Worm (Caenorhabditis elegans) whole organism, young adult: ENCODE measurements around the gene EEED8.4.

Experiments
- B0035.1 ChIP-seq: sonication (generic microtip); optimal IDR thresholded peaks from 2 replicates; lab custom pipeline; 2016; ENCODE audit warnings: missing genetic modification characterization, mild to moderate bottlenecking, missing compliant biosample characterization, missing genotype, missing genetic modification reagents
- B0336.3 ChIP-seq: fragments of 200-800 bp; sonication (Bioruptor generic); IDR thresholded peaks from 2 replicates; pipeline ENCODE4 v1.3.6; 2022; ENCODE audit warnings: missing genetic modification characterization, missing compliant biosample characterization
- C06A6.2 ChIP-seq: fragments of 200-800 bp; sonication (Bioruptor generic); conservative IDR thresholded peaks from 2 replicates; pipeline ENCODE4 v1.3.6; 2022; ENCODE audit warnings: missing genetic modification characterization, missing compliant biosample characterization
- F23B12.7 ChIP-seq: sonication (generic microtip); optimal IDR thresholded peaks from 2 replicates; lab custom pipeline; 2017; ENCODE audit warnings: missing genetic modification characterization, mild to moderate bottlenecking, missing compliant biosample characterization, antibody characterized with exemption, moderate library complexity; ENCODE audit not compliant: insufficient read depth
- F37B4.10 ChIP-seq: fragments of 200-800 bp; sonication (Bioruptor generic); IDR thresholded peaks from 2 replicates; pipeline ENCODE4 v1.3.6; 2022; ENCODE audit warnings: missing genetic modification characterization, missing compliant biosample characterization
- K12H6.12 ChIP-seq: fragments of 200-800 bp; sonication (Bioruptor generic); optimal IDR thresholded peaks from 2 replicates; lab custom pipeline; 2018; ENCODE audit warnings: mild to moderate bottlenecking, missing genetic modification characterization, missing compliant biosample characterization
- Y53F4B.3 ChIP-seq: fragments of 200-800 bp; sonication (Bioruptor generic); IDR thresholded peaks from 2 replicates; pipeline ENCODE4 v1.3.6; 2022; ENCODE audit warnings: missing genetic modification reagents, missing genetic modification characterization, missing compliant biosample characterization
- Y67H2A.10 ChIP-seq: fragments of 200-800 bp; sonication (Bioruptor generic); conservative IDR thresholded peaks from 2 replicates; pipeline ENCODE4 v1.3.6; 2022; ENCODE audit warnings: missing genetic modification reagents, missing genetic modification characterization, missing compliant biosample characterization
- Y95B8A.8 ChIP-seq: fragments of 200-800 bp; sonication (Bioruptor generic); IDR thresholded peaks from 2 replicates; pipeline ENCODE4 v1.3.6; 2022; ENCODE audit warnings: missing genetic modification reagents, missing genetic modification characterization, missing compliant biosample characterization
- atf-7 ChIP-seq: sonication (generic microtip); optimal IDR thresholded peaks from 2 replicates; lab custom pipeline; 2017; ENCODE audit warnings: mild to moderate bottlenecking, missing genetic modification characterization, missing compliant biosample characterization
- attf-5 ChIP-seq: fragments of 200-800 bp; sonication (Bioruptor generic); optimal IDR thresholded peaks from 2 replicates; lab custom pipeline; 2018; ENCODE audit warnings: mild to moderate bottlenecking, missing genetic modification characterization, missing compliant biosample characterization
- cebp-1 ChIP-seq, 2 experiments: fragments of 200-800 bp in 1 of 2; sonication (Bioruptor generic) in 1 of 2; sonication (generic microtip) in 1 of 2; IDR thresholded peaks in 1 of 2; optimal IDR thresholded peaks in 1 of 2; 2 replicates each; pipeline versions ENCODE4 v1.3.6 to Lab custom; 2017 to 2022; ENCODE audit warnings: missing compliant biosample characterization in 2 of 2, missing genetic modification characterization in 2 of 2, mild to moderate bottlenecking in 1 of 2, missing genetic modification reagents in 1 of 2, moderate library complexity in 1 of 2
- ceh-100 ChIP-seq: fragments of 200-800 bp; sonication (Bioruptor generic); IDR thresholded peaks from 2 replicates; pipeline ENCODE4 v1.3.6; 2022; ENCODE audit warnings: missing genetic modification reagents, missing genetic modification characterization, missing compliant biosample characterization
- ceh-27 ChIP-seq: fragments of 200-800 bp; sonication (Bioruptor generic); optimal IDR thresholded peaks from 2 replicates; lab custom pipeline; 2018; ENCODE audit warnings: mild to moderate bottlenecking, missing genetic modification characterization, moderate library complexity, missing compliant biosample characterization
- ceh-40 ChIP-seq: fragments of 200-800 bp; sonication (Bioruptor generic); IDR thresholded peaks from 2 replicates; pipeline ENCODE4 v1.3.6; 2022; ENCODE audit warnings: missing genetic modification characterization, missing compliant biosample characterization
- ceh-91 ChIP-seq: fragments of 200-800 bp; sonication (Bioruptor generic); IDR thresholded peaks from 2 replicates; pipeline ENCODE4 v1.3.6; 2022; ENCODE audit warnings: missing genetic modification reagents, missing genetic modification characterization, missing compliant biosample characterization
- chd-7 ChIP-seq: sonication (generic microtip); optimal IDR thresholded peaks from 2 replicates; lab custom pipeline; 2016; ENCODE audit warnings: mild to moderate bottlenecking, missing genetic modification characterization, moderate library complexity, missing compliant biosample characterization
- dox-1 ChIP-seq: fragments of 200-800 bp; sonication (Bioruptor generic); IDR thresholded peaks from 2 replicates; pipeline ENCODE4 v1.3.6; 2022; ENCODE audit warnings: missing genetic modification reagents, missing genetic modification characterization, missing compliant biosample characterization
- efl-1 ChIP-seq: fragments of 150-350 bp; optimal IDR thresholded peaks from 2 replicates; lab custom pipeline; 2014; ENCODE audit warnings: missing biosample characterization, missing genetic modification reagents, missing genetic modification characterization
- egrh-3 ChIP-seq: fragments of 200-800 bp; sonication (Bioruptor generic); IDR thresholded peaks from 2 replicates; pipeline ENCODE4 v1.3.6; 2022; ENCODE audit warnings: missing genetic modification reagents, missing genetic modification characterization, missing compliant biosample characterization
- ets-4 ChIP-seq: fragments of 200-800 bp; sonication (Bioruptor generic); optimal IDR thresholded peaks from 2 replicates; lab custom pipeline; 2018; ENCODE audit warnings: mild to moderate bottlenecking, missing genetic modification characterization, missing compliant biosample characterization
- hsf-1 ChIP-seq: fragments of 200-800 bp; sonication (Bioruptor generic); IDR thresholded peaks from 2 replicates; pipeline ENCODE4 v1.3.6; 2022; ENCODE audit warnings: missing genetic modification reagents, missing genetic modification characterization, missing compliant biosample characterization
- let-607 ChIP-seq, 2 experiments: fragments of 200-800 bp in 1 of 2; sonication (Bioruptor generic) in 1 of 2; sonication (generic microtip) in 1 of 2; optimal IDR thresholded peaks; 2 replicates each; lab custom pipeline; 2016 to 2018; ENCODE audit warnings: mild to moderate bottlenecking in 2 of 2, missing compliant biosample characterization in 2 of 2, missing genetic modification characterization in 2 of 2, moderate library complexity in 2 of 2, missing genotype in 1 of 2
- lin-26 ChIP-seq: fragments of 200-800 bp; sonication (Bioruptor generic); IDR thresholded peaks from 2 replicates; pipeline ENCODE4 v1.3.6; 2022; ENCODE audit warnings: missing genetic modification reagents, missing genetic modification characterization, missing compliant biosample characterization
- lin-40 ChIP-seq: sonication (generic microtip); optimal IDR thresholded peaks from 2 replicates; lab custom pipeline; 2016; ENCODE audit warnings: missing genetic modification characterization, mild to moderate bottlenecking, missing compliant biosample characterization, missing genotype, missing genetic modification reagents
- lin-54 ChIP-seq: fragments of 200-800 bp; sonication (Bioruptor generic); optimal IDR thresholded peaks from 2 replicates; lab custom pipeline; 2018; ENCODE audit warnings: mild to moderate bottlenecking, missing genetic modification characterization, missing compliant biosample characterization
- madf-10 ChIP-seq: sonication (generic microtip); optimal IDR thresholded peaks from 2 replicates; lab custom pipeline; 2016; ENCODE audit warnings: mild to moderate bottlenecking, missing genetic modification characterization, missing compliant biosample characterization
- madf-6 ChIP-seq: fragments of 200-800 bp; sonication (Bioruptor generic); IDR thresholded peaks from 2 replicates; pipeline ENCODE4 v1.3.6; 2022; ENCODE audit warnings: missing genetic modification reagents, missing genetic modification characterization, missing compliant biosample characterization
- mcd-1 ChIP-seq: fragments of 200-800 bp; sonication (Bioruptor generic); IDR thresholded peaks from 2 replicates; pipeline ENCODE4 v1.3.6; 2022; ENCODE audit warnings: missing genetic modification reagents, missing genetic modification characterization, missing compliant biosample characterization
- mel-28 ChIP-seq: sonication (generic microtip); optimal IDR thresholded peaks from 2 replicates; lab custom pipeline; 2016; ENCODE audit warnings: borderline replicate concordance, mild to moderate bottlenecking, missing genetic modification characterization, missing compliant biosample characterization
- mes-4 ChIP-seq: sonication (generic microtip); optimal IDR thresholded peaks from 2 replicates; lab custom pipeline; 2016; ENCODE audit warnings: missing genotype, missing genetic modification characterization, missing compliant biosample characterization
- mxl-1 ChIP-seq: sonication (generic microtip); optimal IDR thresholded peaks from 2 replicates; lab custom pipeline; 2016; ENCODE audit warnings: missing genetic modification characterization, missing compliant biosample characterization
- nfyb-1 ChIP-seq: fragments of 200-800 bp; sonication (Bioruptor generic); IDR thresholded peaks from 2 replicates; pipeline ENCODE4 v1.3.6; 2022; ENCODE audit warnings: missing genetic modification reagents, missing genetic modification characterization, missing compliant biosample characterization
- nhr-120 ChIP-seq: fragments of 200-800 bp; sonication (Bioruptor generic); IDR thresholded peaks from 2 replicates; pipeline ENCODE4 v1.3.6; 2022; ENCODE audit warnings: missing genetic modification characterization, missing compliant biosample characterization
- nhr-80 ChIP-seq: sonication (generic microtip); optimal IDR thresholded peaks from 2 replicates; lab custom pipeline; 2016; ENCODE audit warnings: missing genetic modification characterization, missing compliant biosample characterization
- pha-4 ChIP-seq: fragments of 150-350 bp; sonication (generic microtip); optimal IDR thresholded peaks from 2 replicates; lab custom pipeline; 2014; ENCODE audit warnings: missing biosample characterization, missing genetic modification reagents, missing genetic modification characterization
- rcor-1 ChIP-seq: fragments of 200-800 bp; sonication (Bioruptor generic); IDR thresholded peaks from 2 replicates; pipeline ENCODE4 v1.3.6; 2022; ENCODE audit warnings: missing genetic modification reagents, missing genetic modification characterization, missing compliant biosample characterization
- repo-1 ChIP-seq: sonication (generic microtip); optimal IDR thresholded peaks from 2 replicates; lab custom pipeline; 2017; ENCODE audit warnings: mild to moderate bottlenecking, missing genetic modification characterization, missing compliant biosample characterization
- snpc-4 ChIP-seq, 5 experiments: fragments of 150-350 bp in 1 of 5; sonication (generic microtip) in 4 of 5; optimal IDR thresholded peaks; 2 replicates each; lab custom pipeline; 2014 to 2018; ENCODE audit warnings: missing genetic modification characterization in 5 of 5, missing biosample characterization in 3 of 5, antibody characterized with exemption in 2 of 5, mild to moderate bottlenecking in 2 of 5, missing compliant biosample characterization in 2 of 5, missing genotype in 2 of 5, moderate library complexity in 2 of 5, missing genetic modification reagents in 1 of 5
- somi-1 ChIP-seq: fragments of 200-800 bp; sonication (Bioruptor generic); optimal IDR thresholded peaks from 2 replicates; lab custom pipeline; 2018; ENCODE audit warnings: mild to moderate bottlenecking, missing genetic modification characterization, missing compliant biosample characterization
- tbp1 ChIP-seq: fragments of 200-800 bp; sonication (Bioruptor generic); optimal IDR thresholded peaks from 2 replicates; lab custom pipeline; 2018; ENCODE audit warnings: mild to moderate bottlenecking, missing genetic modification characterization, missing compliant biosample characterization
- unc-62 ChIP-seq: fragments of 150-350 bp; optimal IDR thresholded peaks from 2 replicates; lab custom pipeline; 2014; ENCODE audit warnings: missing biosample characterization, missing genetic modification reagents, missing genetic modification characterization
- ztf-18 ChIP-seq: sonication (generic microtip); optimal IDR thresholded peaks from 2 replicates; lab custom pipeline; 2016; ENCODE audit warnings: missing genotype, mild to moderate bottlenecking, missing genetic modification characterization, missing compliant biosample characterization
- ztf-22 ChIP-seq: fragments of 200-800 bp; sonication (Bioruptor generic); optimal IDR thresholded peaks from 2 replicates; lab custom pipeline; 2018; ENCODE audit warnings: mild to moderate bottlenecking, missing genetic modification characterization, moderate library complexity, missing compliant biosample characterization
- ztf-25 ChIP-seq: fragments of 200-800 bp; sonication (Bioruptor generic); IDR thresholded peaks from 2 replicates; pipeline ENCODE4 v1.3.6; 2022; ENCODE audit warnings: missing genetic modification reagents, missing genetic modification characterization, missing compliant biosample characterization
- ztf-3 ChIP-seq: fragments of 200-800 bp; sonication (Bioruptor generic); optimal IDR thresholded peaks from 2 replicates; lab custom pipeline; 2018; ENCODE audit warnings: mild to moderate bottlenecking, missing genetic modification characterization, missing compliant biosample characterization

The EEED8.4 gene

ce11 chrII:5425633-5426032 lies 16.5 kb downstream of the EEED8.4 start, which contains the start of gene F07F6.8:
Gene F07F6.8, minus strand, starts transcription at chrII:5425733.
- TF ChIP-seq chd-7 (tag; lab: Kevin White, UChicago) (no peak), mes-4 (tag; lab: Kevin White, UChicago) (no peak), mxl-1 (tag; lab: Kevin White, UChicago) (peak; percentile 6), Y67H2A.10 (no peak), repo-1 (tag; lab: Kevin White, UChicago) (peak; percentile 16), B0035.1 (tag; lab: Kevin White, UChicago) (no peak), madf-6 (0 out of 2 replicates have a peak, but pooled peaks have one; percentile 14), hsf-1 (GFP tag; lab: Robert Waterston, UW) (no peak), ceh-91 (GFP tag; lab: Robert Waterston, UW) (no peak)

- no peak; the same call in 1 of the 2 replicates for TF ChIP-seq cebp-1 (GFP tag; IDR thresholded peaks at IDR 0.05; lab: Robert Waterston, UW)
- peak; percentile 65 for TF ChIP-seq cebp-1 (tag; optimal IDR thresholded peaks at IDR 0.05; lab: Kevin White, UChicago)
- no peak for TF ChIP-seq efl-1 (GFP tag; lab: Kevin White, UChicago)
- TF ChIP-seq lin-54 (GFP tag; lab: Kevin White, UChicago): peak; percentile 18
- TF ChIP-seq attf-5 (GFP tag; lab: Kevin White, UChicago): peak; percentile 74
- TF ChIP-seq F37B4.10 (GFP tag; lab: Robert Waterston, UW): no peak
- peak; percentile 15 for TF ChIP-seq lin-40 (tag; lab: Kevin White, UChicago)
- peak; percentile 13 for TF ChIP-seq ets-4 (GFP tag; lab: Kevin White, UChicago)
- TF ChIP-seq nfyb-1 (GFP tag; lab: Robert Waterston, UW): 0 out of 2 replicates have a peak, but pooled peaks have one; percentile 59
- peak; percentile 32 for TF ChIP-seq madf-10 (tag; lab: Kevin White, UChicago)
- TF ChIP-seq ceh-91 (GFP tag; lab: Robert Waterston, UW): no peak
- TF ChIP-seq ceh-27: peak; percentile 57
- no peak for TF ChIP-seq nhr-120
- peak; percentile 38 for TF ChIP-seq K12H6.12
- TF ChIP-seq Y95B8A.8 (GFP tag; lab: Robert Waterston, UW): no peak
- TF ChIP-seq Y53F4B.3: no peak
- peak; percentile 62; the same call in 1 of the 2 replicates for TF ChIP-seq lin-26
- TF ChIP-seq C06A6.2 (GFP tag; lab: Robert Waterston, UW): peak; percentile 26; the same call in 1 of the 2 replicates
- TF ChIP-seq ztf-18: no peak
- 0 out of 2 replicates have a peak, but pooled peaks have one; percentile 16 for TF ChIP-seq egrh-3 (GFP tag; lab: Robert Waterston, UW)
- no peak for TF ChIP-seq ztf-3 (GFP tag; lab: Kevin White, UChicago)
- TF ChIP-seq B0336.3 (GFP tag; lab: Robert Waterston, UW): peak; percentile 65; the same call in 1 of the 2 replicates
- TF ChIP-seq dox-1: peak; percentile 65
- no peak for TF ChIP-seq ztf-25 (GFP tag; lab: Robert Waterston, UW)
- no peak; the same call in 1 of the 2 replicates for TF ChIP-seq ceh-100 (GFP tag; lab: Robert Waterston, UW)
- TF ChIP-seq mcd-1 (GFP tag; lab: Robert Waterston, UW): peak; percentile 51
- peak; percentile 29 for TF ChIP-seq tbp1 (GFP tag; lab: Kevin White, UChicago)
- peak; percentile 57 for TF ChIP-seq nhr-80 (tag; lab: Kevin White, UChicago)
- TF ChIP-seq atf-7 (tag; lab: Kevin White, UChicago): peak; percentile 47
- TF ChIP-seq unc-62 (GFP tag; lab: Kevin White, UChicago): peak; percentile 43
- peak in 1 of 2 experiments; percentile 32 for TF ChIP-seq let-607 (tag; optimal IDR thresholded peaks at IDR 0.05; lab: Kevin White, UChicago)
- no peak for TF ChIP-seq snpc-4 (GFP tag; optimal IDR thresholded peaks at IDR 0.05; lab: Kevin White, UChicago)
- peak in 3 of 4 experiments; percentile 8 to 18 (median 9) for TF ChIP-seq snpc-4 (tag; optimal IDR thresholded peaks at IDR 0.05; lab: Kevin White, UChicago)
- TF ChIP-seq ztf-22 (GFP tag; lab: Kevin White, UChicago): no peak
- peak; percentile 45 for TF ChIP-seq pha-4 (tag; lab: Kevin White, UChicago)
- TF ChIP-seq rcor-1 (GFP tag; lab: Robert Waterston, UW): 0 out of 2 replicates have a peak, but pooled peaks have one; percentile 47
- peak; percentile 6 for TF ChIP-seq somi-1 (GFP tag; lab: Kevin White, UChicago)
- no peak for TF ChIP-seq ceh-40
- TF ChIP-seq F23B12.7 (tag; lab: Kevin White, UChicago): no peak
- TF ChIP-seq mel-28 (tag; lab: Kevin White, UChicago): no peak
Measured at ce11 chrII:5426054-5426453, 16.9 kb downstream of the EEED8.4 start.
